Worm (Caenorhabditis elegans) whole organism, young adult: ENCODE results near the gene skr-17.

Source experiments
- C06A6.2 ChIP-seq: fragments of 200-800 bp; sonication (Bioruptor generic); conservative IDR thresholded peaks from 2 replicates; pipeline ENCODE4 v1.3.6; 2022; ENCODE audit warnings: missing genetic modification characterization, missing compliant biosample characterization
- C17E4.6 ChIP-seq: fragments of 200-800 bp; sonication (Bioruptor generic); IDR thresholded peaks from 2 replicates; pipeline ENCODE4 v1.3.6; 2022; ENCODE audit warnings: missing genetic modification reagents, missing genetic modification characterization, missing compliant biosample characterization
- F37B4.10 ChIP-seq: fragments of 200-800 bp; sonication (Bioruptor generic); IDR thresholded peaks from 2 replicates; pipeline ENCODE4 v1.3.6; 2022; ENCODE audit warnings: missing genetic modification characterization, missing compliant biosample characterization
- F39B2.1 ChIP-seq: fragments of 200-800 bp; sonication (Bioruptor generic); IDR thresholded peaks from 2 replicates; pipeline ENCODE4 v1.3.6; 2022; ENCODE audit warnings: missing genetic modification reagents, missing genetic modification characterization, missing compliant biosample characterization
- F52B5.7 ChIP-seq: sonication (generic microtip); optimal IDR thresholded peaks from 2 replicates; lab custom pipeline; 2016; ENCODE audit warnings: mild to moderate bottlenecking, missing genetic modification characterization, missing compliant biosample characterization
- F55B11.4 ChIP-seq: sonication (generic microtip); optimal IDR thresholded peaks from 2 replicates; lab custom pipeline; 2016; ENCODE audit warnings: missing compliant biosample characterization, missing genetic modification characterization, borderline replicate concordance; ENCODE audit not compliant: insufficient read depth
- F57A8.1 ChIP-seq: fragments of 200-800 bp; sonication (Bioruptor generic); optimal IDR thresholded peaks from 2 replicates; lab custom pipeline; 2018; ENCODE audit warnings: mild to moderate bottlenecking, missing genetic modification characterization, moderate library complexity, missing compliant biosample characterization
- Y56A3A.18 ChIP-seq: fragments of 200-800 bp; sonication (Bioruptor generic); IDR thresholded peaks from 2 replicates; pipeline ENCODE4 v1.3.6; 2022; ENCODE audit warnings: missing genetic modification reagents, missing genetic modification characterization, missing compliant biosample characterization
- ama-1 ChIP-seq, 3 experiments: fragments of 150-350 bp in 1 of 3; sonication (generic microtip) in 2 of 3; optimal IDR thresholded peaks; 2 replicates each; lab custom pipeline; 2014 to 2018; ENCODE audit warnings: missing biosample characterization in 2 of 3, missing genetic modification characterization in 2 of 3, missing genetic modification reagents in 2 of 3
- attf-6 ChIP-seq: fragments of 200-800 bp; sonication (Bioruptor generic); IDR thresholded peaks from 2 replicates; pipeline ENCODE4 v1.3.6; 2022; ENCODE audit warnings: missing genetic modification reagents, missing genetic modification characterization, missing compliant biosample characterization
- bed-1 ChIP-seq: fragments of 200-800 bp; sonication (Bioruptor generic); IDR thresholded peaks from 2 replicates; pipeline ENCODE4 v1.3.6; 2022; ENCODE audit warnings: missing genetic modification reagents, missing genetic modification characterization, missing compliant biosample characterization
- ccch-3 ChIP-seq: fragments of 200-800 bp; sonication (Bioruptor generic); optimal IDR thresholded peaks from 2 replicates; lab custom pipeline; 2018; ENCODE audit warnings: mild to moderate bottlenecking, missing genetic modification characterization, missing compliant biosample characterization
- dox-1 ChIP-seq: fragments of 200-800 bp; sonication (Bioruptor generic); IDR thresholded peaks from 2 replicates; pipeline ENCODE4 v1.3.6; 2022; ENCODE audit warnings: missing genetic modification reagents, missing genetic modification characterization, missing compliant biosample characterization
- efl-1 ChIP-seq: fragments of 150-350 bp; optimal IDR thresholded peaks from 2 replicates; lab custom pipeline; 2014; ENCODE audit warnings: missing biosample characterization, missing genetic modification reagents, missing genetic modification characterization
- egl-18 ChIP-seq: fragments of 200-800 bp; sonication (Bioruptor generic); IDR thresholded peaks from 2 replicates; pipeline ENCODE4 v1.3.6; 2022; ENCODE audit warnings: missing genetic modification reagents, missing genetic modification characterization, missing compliant biosample characterization
- gei-17 ChIP-seq: fragments of 200-800 bp; sonication (Bioruptor generic); optimal IDR thresholded peaks from 2 replicates; lab custom pipeline; 2018; ENCODE audit warnings: mild to moderate bottlenecking, missing genetic modification characterization, missing compliant biosample characterization
- hmg-1.2 ChIP-seq: fragments of 200-800 bp; sonication (Bioruptor generic); IDR thresholded peaks from 2 replicates; pipeline ENCODE4 v1.3.6; 2022; ENCODE audit warnings: missing genetic modification reagents, missing genetic modification characterization, missing compliant biosample characterization
- lag-1 ChIP-seq: fragments of 200-800 bp; sonication (Bioruptor generic); IDR thresholded peaks from 2 replicates; pipeline ENCODE4 v1.3.6; 2022; ENCODE audit warnings: missing genetic modification reagents, missing genetic modification characterization, missing compliant biosample characterization
- let-526 ChIP-seq: fragments of 200-800 bp; sonication (Bioruptor generic); IDR thresholded peaks from 2 replicates; pipeline ENCODE4 v1.3.6; 2022; ENCODE audit warnings: missing genetic modification reagents, missing genetic modification characterization, missing compliant biosample characterization
- lin-35 ChIP-seq, 3 experiments: fragments of 150-350 bp in 2 of 3; sonication (generic microtip) in 1 of 3; optimal IDR thresholded peaks; 2 replicates each; lab custom pipeline; 2014 to 2018; ENCODE audit warnings: missing biosample characterization in 3 of 3, missing genetic modification characterization in 3 of 3, missing genetic modification reagents in 3 of 3
- lin-40 ChIP-seq: sonication (generic microtip); optimal IDR thresholded peaks from 2 replicates; lab custom pipeline; 2016; ENCODE audit warnings: missing genetic modification characterization, mild to moderate bottlenecking, missing compliant biosample characterization, missing genotype, missing genetic modification reagents
- lin-54 ChIP-seq: fragments of 200-800 bp; sonication (Bioruptor generic); optimal IDR thresholded peaks from 2 replicates; lab custom pipeline; 2018; ENCODE audit warnings: mild to moderate bottlenecking, missing genetic modification characterization, missing compliant biosample characterization
- lsy-27 ChIP-seq: sonication (generic microtip); optimal IDR thresholded peaks from 2 replicates; lab custom pipeline; 2017; ENCODE audit warnings: missing genetic modification characterization, mild to moderate bottlenecking, missing compliant biosample characterization, antibody characterized with exemption, missing genotype, borderline replicate concordance; ENCODE audit not compliant: insufficient read depth
- madf-10 ChIP-seq: sonication (generic microtip); optimal IDR thresholded peaks from 2 replicates; lab custom pipeline; 2016; ENCODE audit warnings: mild to moderate bottlenecking, missing genetic modification characterization, missing compliant biosample characterization
- madf-6 ChIP-seq: fragments of 200-800 bp; sonication (Bioruptor generic); IDR thresholded peaks from 2 replicates; pipeline ENCODE4 v1.3.6; 2022; ENCODE audit warnings: missing genetic modification reagents, missing genetic modification characterization, missing compliant biosample characterization
- madf-8 ChIP-seq: fragments of 200-800 bp; sonication (Bioruptor generic); conservative IDR thresholded peaks from 2 replicates; pipeline ENCODE4 v1.3.6; 2022; ENCODE audit warnings: missing genetic modification reagents, missing genetic modification characterization, missing compliant biosample characterization
- pbrm-1 ChIP-seq: fragments of 200-800 bp; sonication (Bioruptor generic); IDR thresholded peaks from 2 replicates; pipeline ENCODE4 v1.3.6; 2022; ENCODE audit warnings: missing genetic modification reagents, missing genetic modification characterization, missing compliant biosample characterization
- pha-4 ChIP-seq: fragments of 150-350 bp; sonication (generic microtip); optimal IDR thresholded peaks from 2 replicates; lab custom pipeline; 2014; ENCODE audit warnings: missing biosample characterization, missing genetic modification reagents, missing genetic modification characterization
- rec-8 ChIP-seq, 2 experiments: sonication (generic microtip); optimal IDR thresholded peaks; 2 replicates each; lab custom pipeline; 2016; ENCODE audit warnings: mild to moderate bottlenecking in 2 of 2, missing genetic modification characterization in 2 of 2, missing genetic modification reagents in 2 of 2, missing genotype in 2 of 2, missing biosample characterization in 1 of 2, missing compliant biosample characterization in 1 of 2, moderate library complexity in 1 of 2
- rpc-1 ChIP-seq, 2 experiments: fragments of 150-350 bp in 1 of 2; sonication (generic microtip) in 1 of 2; optimal IDR thresholded peaks; 2 replicates each; lab custom pipeline; 2014 to 2018; ENCODE audit warnings: missing biosample characterization in 1 of 2, missing genetic modification characterization in 1 of 2, missing genetic modification reagents in 1 of 2, missing genotype in 1 of 2
- sea-2 ChIP-seq: fragments of 200-800 bp; sonication (Bioruptor generic); IDR thresholded peaks from 2 replicates; pipeline ENCODE4 v1.3.6; 2022; ENCODE audit warnings: missing genetic modification characterization, missing compliant biosample characterization
- unc-62 ChIP-seq: fragments of 150-350 bp; optimal IDR thresholded peaks from 2 replicates; lab custom pipeline; 2014; ENCODE audit warnings: missing biosample characterization, missing genetic modification reagents, missing genetic modification characterization
- ztf-25 ChIP-seq: fragments of 200-800 bp; sonication (Bioruptor generic); IDR thresholded peaks from 2 replicates; pipeline ENCODE4 v1.3.6; 2022; ENCODE audit warnings: missing genetic modification reagents, missing genetic modification characterization, missing compliant biosample characterization
- ztf-26 ChIP-seq: sonication (generic microtip); optimal IDR thresholded peaks from 2 replicates; lab custom pipeline; 2017; ENCODE audit warnings: missing genetic modification characterization, missing compliant biosample characterization

The skr-17 gene

DNA sequence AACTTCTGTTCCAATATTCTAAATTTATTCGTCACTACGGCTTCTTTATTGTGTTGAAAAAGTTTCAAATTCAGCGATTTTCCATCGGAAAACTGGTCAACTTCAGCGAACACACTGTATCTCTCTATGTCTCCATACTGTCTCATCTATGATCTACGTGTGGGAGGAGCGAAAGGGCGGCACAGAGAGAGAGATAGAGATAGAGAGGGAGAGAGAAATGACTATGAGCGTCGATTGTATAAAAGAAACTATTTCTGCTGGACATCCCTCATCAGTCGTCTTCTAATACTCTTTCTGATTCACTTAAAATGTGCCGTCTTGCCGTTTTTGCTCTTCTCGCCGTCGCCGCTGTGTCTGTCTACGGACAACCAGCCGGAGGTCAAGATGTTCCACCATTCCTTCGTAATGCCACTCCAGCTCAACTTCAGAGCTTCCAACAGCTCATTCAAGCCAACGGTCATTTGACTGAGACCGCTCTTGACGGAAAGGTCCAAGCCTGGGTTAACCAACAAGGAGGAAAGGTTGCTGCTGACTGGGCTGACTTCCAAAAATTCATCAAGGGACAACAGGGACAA lies 7.1 kb downstream of the skr-17 start, which contains the start of gene srlf-1 (continued):
- TF ChIP-seq Y56A3A.18 (GFP tag; lab: Robert Waterston, UW) (no peak), sea-2 (no peak), F39B2.1 (GFP tag; lab: Robert Waterston, UW) (no peak), gei-17 (GFP tag; lab: Kevin White, UChicago) (no peak), attf-6 (GFP tag; lab: Robert Waterston, UW) (no peak), F52B5.7 (tag; lab: Kevin White, UChicago) (no peak), let-526 (GFP tag; lab: Robert Waterston, UW) (no peak), ztf-26 (peak; percentile 42), F37B4.10 (GFP tag; lab: Robert Waterston, UW) (0 out of 2 replicates have a peak, but pooled peaks have one; percentile 18), lin-54 (GFP tag; lab: Kevin White, UChicago) (no peak), lag-1 (no peak), ama-1 (optimal IDR thresholded peaks at IDR 0.05; lab: Kevin White, UChicago) (peak; percentile 43), ama-1 (GFP tag; optimal IDR thresholded peaks at IDR 0.05; lab: Kevin White, UChicago) (no peak), pbrm-1 (GFP tag; lab: Robert Waterston, UW) (no peak), C06A6.2 (GFP tag; lab: Robert Waterston, UW) (no peak), madf-10 (tag; lab: Kevin White, UChicago) (no peak), F55B11.4 (tag; lab: Kevin White, UChicago) (no peak), lin-40 (tag; lab: Kevin White, UChicago) (peak; percentile 11)

DNA sequence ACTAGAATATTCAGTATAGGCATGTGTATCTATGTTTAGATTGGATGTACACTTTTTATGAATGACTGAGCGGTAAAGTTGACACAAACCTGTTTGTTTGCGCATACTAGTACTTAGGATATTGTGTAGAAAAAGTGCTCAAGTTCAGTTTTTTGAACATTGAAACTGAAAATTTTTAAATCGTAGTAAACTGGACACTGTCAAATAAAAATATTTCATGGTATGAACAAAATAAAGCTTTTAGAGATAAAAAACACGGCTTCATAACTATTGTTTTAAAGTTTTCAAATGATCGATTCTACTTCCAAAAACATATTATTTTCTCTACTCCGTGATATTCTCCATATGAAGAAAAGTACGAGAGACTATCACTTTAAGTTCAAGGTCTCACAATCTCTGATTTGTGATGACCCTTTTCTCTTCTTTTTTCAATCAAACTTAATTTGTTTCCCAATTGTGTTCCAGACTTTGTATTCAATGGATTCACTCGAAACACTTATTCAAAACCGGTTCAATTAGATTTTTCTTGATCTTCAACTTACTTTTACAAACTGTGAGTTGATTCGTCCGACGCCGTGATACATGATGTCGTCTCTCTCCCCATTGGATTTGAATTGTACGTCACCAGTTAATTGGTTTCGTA lies 8.2 kb downstream of the skr-17 start:
- no peak for TF ChIP-seq hmg-1.2 (GFP tag; lab: Robert Waterston, UW)
- TF ChIP-seq unc-62 (GFP tag; lab: Kevin White, UChicago) = no peak
- no peak for TF ChIP-seq bed-1
- TF ChIP-seq F39B2.1 (GFP tag; lab: Robert Waterston, UW) = no peak
- no peak for TF ChIP-seq ccch-3 (GFP tag; lab: Kevin White, UChicago)
- no peak for TF ChIP-seq C17E4.6 (GFP tag; lab: Robert Waterston, UW)
- no peak for TF ChIP-seq F57A8.1
- TF ChIP-seq rec-8 (tag; optimal IDR thresholded peaks at IDR 0.05; lab: Kevin White, UChicago) = no peak
- no peak for TF ChIP-seq egl-18 (GFP tag; lab: Robert Waterston, UW)
- no peak for TF ChIP-seq madf-8 (GFP tag; lab: Robert Waterston, UW)

DNA sequence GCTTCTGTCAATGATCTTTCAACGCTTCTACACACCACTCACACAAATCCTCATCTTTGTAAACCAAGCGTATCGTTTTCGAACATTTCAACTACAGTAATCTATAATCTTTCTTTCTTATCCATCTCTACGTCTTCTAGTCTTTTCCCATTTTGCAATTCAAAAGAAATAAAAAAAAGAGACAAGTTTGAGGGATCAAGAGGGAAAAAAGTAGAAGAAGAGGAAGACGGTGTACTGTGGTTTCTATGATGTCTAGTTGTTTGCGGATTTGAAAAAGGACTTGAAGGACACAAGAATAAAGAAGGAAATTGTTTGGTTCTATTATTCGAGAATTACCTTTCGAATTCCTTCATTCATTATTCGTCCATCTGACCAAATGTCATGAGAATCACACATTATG lies 9.2 kb downstream of the skr-17 start:
- TF ChIP-seq efl-1 (GFP tag; lab: Kevin White, UChicago) (no peak), rpc-1 (optimal IDR thresholded peaks at IDR 0.05; lab: Kevin White, UChicago) (no peak), rpc-1 (tag; optimal IDR thresholded peaks at IDR 0.05; lab: Kevin White, UChicago) (no peak), lin-35 (GFP tag; optimal IDR thresholded peaks at IDR 0.05; lab: Kevin White, UChicago) (no peak), ztf-25 (GFP tag; lab: Robert Waterston, UW) (no peak), egl-18 (GFP tag; lab: Robert Waterston, UW) (no peak), lsy-27 (tag; lab: Kevin White, UChicago) (no peak), C17E4.6 (GFP tag; lab: Robert Waterston, UW) (no peak), pha-4 (tag; lab: Kevin White, UChicago) (no peak), dox-1 (GFP tag; lab: Robert Waterston, UW) (no peak), madf-6 (no peak)
